Worm (Caenorhabditis elegans): ENCODE data around the gene K02G10.15.

DNA sequence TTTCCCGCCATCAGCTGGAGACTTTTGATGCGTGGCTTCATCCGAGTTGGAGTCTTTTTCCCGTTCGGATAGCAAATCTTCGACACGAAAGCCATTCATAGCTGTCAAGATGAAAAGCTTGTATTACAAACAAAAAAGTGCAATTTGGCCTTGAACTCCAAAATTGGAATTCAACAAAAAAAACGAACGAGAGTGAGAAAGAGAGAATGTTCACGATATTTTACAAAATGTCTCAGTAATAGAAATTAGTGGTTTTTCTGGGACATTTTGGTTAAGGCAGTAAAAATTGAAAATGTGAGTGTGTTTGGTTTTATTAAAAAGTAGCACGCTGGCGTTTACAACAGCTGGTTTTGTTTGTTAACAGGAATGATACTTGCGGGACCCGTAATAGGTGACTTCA lies 28.5 kb downstream of the K02G10.15 start, which contains the start of gene ceh-1:
- TF ChIP-seq ama-1 (optimal IDR thresholded peaks at IDR 0.05) (no peak), scrt-1 (GFP tag; IDR thresholded peaks at IDR 0.05) (no peak), sea-1 (GFP tag; conservative IDR thresholded peaks at IDR 0.05) (no peak), flt-1 (GFP tag; IDR thresholded peaks at IDR 0.05) (no peak), F13C5.2 (tag; optimal IDR thresholded peaks at IDR 0.05) (no peak), aly-1 (tag; optimal IDR thresholded peaks at IDR 0.05) (no peak), B0310.2 (tag; optimal IDR thresholded peaks at IDR 0.05) (no peak), pes-1 (GFP tag; IDR thresholded peaks at IDR 0.05) (no peak), hmg-4 (GFP tag; optimal IDR thresholded peaks at IDR 0.05) (no peak), tbx-37 (GFP tag; conservative IDR thresholded peaks at IDR 0.05) (no peak), tra-4 (tag; optimal IDR thresholded peaks at IDR 0.05) (no peak), tbx-11 (GFP tag; IDR thresholded peaks at IDR 0.05) (no peak), hnd-1 (tag; optimal IDR thresholded peaks at IDR 0.05) (no peak)

Measured in whole organism, early embryonic.